Worm (Caenorhabditis elegans) whole organism, L4 larva: ENCODE data around the gene nhr-44.

ENCODE experiments used
- dve-1 ChIP-seq: sonication (generic microtip); optimal IDR thresholded peaks from 2 replicates; lab custom pipeline; 2017; ENCODE audit warnings: antibody characterized with exemption, mild to moderate bottlenecking, missing genetic modification characterization, missing compliant biosample characterization; ENCODE audit not compliant: insufficient read depth
- nhr-237 ChIP-seq: sonication (generic microtip); optimal IDR thresholded peaks from 2 replicates; lab custom pipeline; 2017; ENCODE audit warnings: missing biosample characterization, missing genetic modification characterization
- snpc-4 ChIP-seq: fragments of 150-350 bp; optimal IDR thresholded peaks from 2 replicates; lab custom pipeline; 2014; ENCODE audit warnings: missing biosample characterization, missing genetic modification characterization
- vab-7 ChIP-seq: fragments of 200-800 bp; sonication (Bioruptor generic); IDR thresholded peaks from 2 replicates; pipeline ENCODE4 v1.3.6; 2022; ENCODE audit warnings: missing genetic modification reagents, missing genetic modification characterization, missing compliant biosample characterization

DNA sequence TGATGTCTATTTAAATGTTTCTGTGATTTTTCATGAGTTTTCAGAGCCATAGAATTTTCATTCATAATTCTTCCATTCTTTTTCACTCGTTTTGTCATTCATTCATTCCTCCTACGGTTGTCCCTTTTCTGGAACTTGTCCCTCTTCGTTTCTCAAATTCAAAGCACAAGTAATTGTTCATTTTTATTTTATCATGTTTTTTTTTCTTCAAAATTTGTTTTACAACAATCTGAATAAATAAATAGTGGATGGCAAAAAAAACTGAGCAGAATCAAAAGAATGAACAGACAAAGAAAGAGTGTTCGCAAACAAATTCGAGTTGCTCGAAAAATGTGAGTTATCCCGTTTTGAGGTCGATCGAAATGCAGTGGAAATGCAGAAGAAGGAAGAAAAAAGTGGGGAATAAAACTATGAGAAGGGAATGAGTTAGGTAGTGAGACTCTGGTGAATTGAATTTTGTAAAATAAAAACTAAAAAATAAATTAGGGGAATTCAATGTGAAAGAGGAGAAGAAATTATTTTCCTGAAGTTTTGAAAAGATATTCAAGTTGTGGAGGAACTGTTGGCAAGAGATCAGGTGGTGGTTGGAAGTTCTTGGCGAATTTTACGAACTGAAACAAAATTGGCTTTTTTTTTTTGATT lies 24.4 kb downstream of the nhr-44 start:
- peak; percentile 37 for TF ChIP-seq dve-1 (tag; lab: Kevin White, UChicago)
- 0 out of 2 replicates have a peak, but pooled peaks have one; percentile 13 for TF ChIP-seq vab-7
- no peak for TF ChIP-seq snpc-4
- no peak for TF ChIP-seq nhr-237 (tag; lab: Kevin White, UChicago)
